Worm (Caenorhabditis elegans): Measurements from ENCODE around the gene T09A5.15.

The T09A5.15 gene

ce11 chrII:7873843-7874372 lies 16.1 kb downstream of the T09A5.15 start, which contains the start of gene T01H3.3 (continued):
- TF ChIP-seq tbp1 (GFP tag; optimal IDR thresholded peaks at IDR 0.05) = no peak

ce11 chrII:7877744-7878468 lies 20.1 kb downstream of the T09A5.15 start, which contains the start of gene T01H3.2:
T01H3.2 (minus strand) TSS chrII:7877994.
- TF ChIP-seq unc-62 (GFP tag; optimal IDR thresholded peaks at IDR 0.05) (no peak), lin-35 (GFP tag; optimal IDR thresholded peaks at IDR 0.05) (peak in 1 of 3 experiments; percentile 22), F10E7.11 (tag; optimal IDR thresholded peaks at IDR 0.05) (no peak), hlh-12 (tag; optimal IDR thresholded peaks at IDR 0.05) (no peak), hmg-1.2 (GFP tag; IDR thresholded peaks at IDR 0.05) (no peak), lsl-1 (GFP tag; optimal IDR thresholded peaks at IDR 0.05) (no peak), snpc-1.3 (tag; optimal IDR thresholded peaks at IDR 0.05; ENCODE audit: insufficient read depth) (no peak), lsy-27 (tag; optimal IDR thresholded peaks at IDR 0.05; ENCODE audit: borderline replicate concordance, insufficient read depth) (no peak), Y79H2A.3 (GFP tag; conservative IDR thresholded peaks at IDR 0.05) (no peak), cebp-1 (GFP tag; IDR thresholded peaks at IDR 0.05) (no peak), cebp-1 (tag; optimal IDR thresholded peaks at IDR 0.05) (peak; percentile 21), attf-3 (GFP tag; conservative IDR thresholded peaks at IDR 0.05) (no peak), ceh-79 (tag; optimal IDR thresholded peaks at IDR 0.05) (no peak), hmg-20 (GFP tag; IDR thresholded peaks at IDR 0.05) (no peak), nhr-120 (GFP tag; IDR thresholded peaks at IDR 0.05) (no peak), lir-1 (GFP tag; conservative IDR thresholded peaks at IDR 0.05) (no peak), nfya-1 (tag; optimal IDR thresholded peaks at IDR 0.05; ENCODE audit: borderline replicate concordance, insufficient read depth) (no peak), ztf-18 (tag; optimal IDR thresholded peaks at IDR 0.05) (no peak), chd-7 (tag; optimal IDR thresholded peaks at IDR 0.05) (peak; percentile 28), F33H1.4 (GFP tag; IDR thresholded peaks at IDR 0.05) (no peak), Y53G8AR.9 (GFP tag; conservative IDR thresholded peaks at IDR 0.05) (no peak), D2030.7 (GFP tag; IDR thresholded peaks at IDR 0.05) (no peak), F57C9.4 (tag; optimal IDR thresholded peaks at IDR 0.05) (no peak), ama-1 (optimal IDR thresholded peaks at IDR 0.05) (no peak), ama-1 (GFP tag; optimal IDR thresholded peaks at IDR 0.05) (no peak), gei-17 (GFP tag; optimal IDR thresholded peaks at IDR 0.05) (no peak), ZK185.1 (tag; optimal IDR thresholded peaks at IDR 0.05; ENCODE audit: poor library complexity, severe bottlenecking) (no peak), efl-1 (GFP tag; optimal IDR thresholded peaks at IDR 0.05) (no peak), zim-3 (tag; optimal IDR thresholded peaks at IDR 0.05) (no peak), nhr-27 (tag; optimal IDR thresholded peaks at IDR 0.05) (no peak), attf-5 (GFP tag; optimal IDR thresholded peaks at IDR 0.05) (no peak), mcd-1 (GFP tag; IDR thresholded peaks at IDR 0.05) (no peak), let-607 (tag; optimal IDR thresholded peaks at IDR 0.05) (no peak), aptf-2 (GFP tag; conservative IDR thresholded peaks at IDR 0.05) (no peak), nfya-2 (GFP tag; IDR thresholded peaks at IDR 0.05) (no peak), athp-1 (tag; optimal IDR thresholded peaks at IDR 0.05) (no peak), F52B5.7 (tag; optimal IDR thresholded peaks at IDR 0.05) (no peak), atf-7 (tag; optimal IDR thresholded peaks at IDR 0.05) (peak; percentile 9), repo-1 (tag; optimal IDR thresholded peaks at IDR 0.05) (no peak), ceh-91 (GFP tag; IDR thresholded peaks at IDR 0.05) (no peak), hrde-1 (tag; optimal IDR thresholded peaks at IDR 0.05; ENCODE audit: borderline replicate concordance) (no peak), C17E4.6 (GFP tag; IDR thresholded peaks at IDR 0.05) (no peak), die-1 (tag; optimal IDR thresholded peaks at IDR 0.05) (no peak), mel-28 (tag; optimal IDR thresholded peaks at IDR 0.05; ENCODE audit: borderline replicate concordance) (no peak)
